Fruit fly (Drosophila melanogaster) S2 (cell line): ENCODE results near the gene CG15042.

Source experiments
- CG8478 ChIP-seq: fragments of >200 bp; optimal IDR thresholded peaks from 2 replicates; lab custom pipeline; 2018
- CTCF ChIP-seq, 2 experiments: fragments of >200 bp; optimal IDR thresholded peaks; 2 replicates each; lab custom pipeline; 2018

Gene CG15042

DNA sequence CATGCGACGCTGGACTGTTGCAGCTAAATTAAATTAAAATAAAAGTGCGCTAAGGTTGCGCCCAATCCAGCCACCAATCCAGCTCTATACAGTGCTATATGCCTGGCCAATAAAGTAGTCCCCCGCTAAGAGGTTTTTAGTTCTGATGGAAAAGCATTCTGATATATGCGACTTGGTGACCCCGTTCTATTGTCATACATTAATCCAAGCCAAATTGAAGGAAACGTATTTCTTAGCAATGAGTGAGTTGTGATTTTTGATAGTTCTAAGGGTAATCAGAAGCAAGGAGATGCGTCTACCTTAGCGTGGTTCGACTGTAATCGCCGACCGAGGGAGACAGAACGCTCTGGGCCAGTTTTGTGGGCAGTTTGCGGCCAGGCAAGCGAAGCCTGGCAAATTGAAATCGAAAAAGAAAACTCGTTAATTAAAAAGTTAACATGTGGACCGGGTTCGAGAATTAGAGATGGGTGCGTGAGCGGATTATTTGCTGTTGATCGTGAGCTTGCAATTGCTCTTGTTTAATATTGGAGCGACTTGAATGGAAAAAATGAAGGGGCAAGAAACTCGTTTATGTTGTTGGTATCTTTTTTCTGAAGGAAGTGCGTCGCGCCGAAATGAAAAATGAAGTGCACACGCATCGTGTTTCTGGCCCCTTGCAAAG is 10.3 kb upstream of the CG15042 start:
- no peak for TF ChIP-seq CTCF (optimal IDR thresholded peaks at IDR 0.05; lab: Kevin White, UChicago)
- no peak for TF ChIP-seq CG8478

DNA sequence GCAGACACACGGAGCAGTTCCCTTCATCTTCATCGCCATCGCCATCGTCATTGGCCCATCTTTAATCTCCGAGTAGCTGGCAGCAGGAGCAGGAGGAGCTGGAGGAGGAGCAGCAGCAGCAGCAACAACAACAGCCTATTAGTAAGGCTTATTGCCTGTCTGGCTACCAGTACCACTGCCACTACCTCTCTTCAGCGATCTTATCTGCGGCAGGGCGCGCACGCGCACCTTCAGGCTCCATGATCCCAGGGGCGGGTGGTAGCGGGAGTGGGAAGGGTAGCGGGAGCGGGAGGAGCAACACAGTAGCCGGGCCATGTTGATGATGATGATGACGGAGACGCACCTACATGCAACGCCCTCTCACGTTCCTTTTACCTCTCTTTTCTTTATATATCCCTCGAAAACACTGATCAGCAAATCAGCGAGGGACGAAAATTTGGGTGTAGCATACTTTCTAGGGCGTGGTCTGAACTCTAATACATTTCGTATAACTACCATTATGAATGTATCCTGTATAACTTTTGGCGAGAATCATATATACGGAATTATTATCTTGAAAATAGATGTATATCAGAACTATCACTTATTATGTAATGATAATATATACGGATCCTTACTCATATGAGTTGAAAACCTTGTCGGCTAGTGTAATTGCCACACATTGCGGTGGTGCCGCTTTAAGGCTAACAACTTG is 9.1 kb upstream of the CG15042 start:
- no peak for TF ChIP-seq CTCF (optimal IDR thresholded peaks at IDR 0.05; lab: Kevin White, UChicago)
- no peak for TF ChIP-seq CG8478

DNA sequence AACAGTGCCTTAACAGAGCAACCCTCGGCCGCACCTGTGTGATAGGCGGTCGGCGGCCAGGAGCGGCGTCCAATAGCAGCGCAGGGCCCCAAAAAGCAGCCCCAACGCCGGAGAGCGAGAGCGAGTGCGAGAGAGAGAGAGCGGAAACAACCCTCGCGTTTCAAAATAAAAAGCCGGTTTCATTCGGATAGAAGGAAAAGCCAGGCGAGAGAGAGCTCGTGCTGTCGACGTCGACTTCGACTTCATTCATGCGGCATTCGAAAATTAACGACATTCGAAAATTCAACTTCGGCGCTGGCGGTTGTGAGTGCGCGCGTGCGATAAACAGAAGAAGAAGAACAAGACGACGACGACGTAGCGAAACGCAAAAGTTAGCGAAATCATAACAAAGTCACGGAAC is 6.3 kb upstream of the CG15042 start:
- TF ChIP-seq CG8478 (no peak), CTCF (optimal IDR thresholded peaks at IDR 0.05; lab: Kevin White, UChicago) (no peak)

DNA sequence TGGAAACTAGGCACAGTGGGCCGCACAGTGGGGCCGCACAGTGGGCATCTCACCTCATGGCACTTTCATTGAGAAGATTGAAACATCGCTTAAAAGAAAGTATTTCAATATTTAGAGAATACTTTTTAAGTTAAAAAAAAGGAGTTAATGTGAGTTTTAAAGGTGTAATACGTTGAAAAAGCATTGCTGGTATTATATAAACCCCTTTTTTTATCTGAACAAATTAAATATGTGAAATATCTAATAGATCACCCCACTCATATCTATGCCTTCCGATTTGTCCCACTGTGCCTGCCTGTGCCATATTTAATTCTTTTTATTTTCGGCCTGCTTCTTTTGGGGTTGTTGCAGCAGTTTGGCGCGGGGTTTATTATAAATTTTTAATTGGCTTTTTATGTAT is 5.2 kb upstream of the CG15042 start:
- TF ChIP-seq CTCF (optimal IDR thresholded peaks at IDR 0.05; lab: Kevin White, UChicago) (no peak), CG8478 (no peak)

DNA sequence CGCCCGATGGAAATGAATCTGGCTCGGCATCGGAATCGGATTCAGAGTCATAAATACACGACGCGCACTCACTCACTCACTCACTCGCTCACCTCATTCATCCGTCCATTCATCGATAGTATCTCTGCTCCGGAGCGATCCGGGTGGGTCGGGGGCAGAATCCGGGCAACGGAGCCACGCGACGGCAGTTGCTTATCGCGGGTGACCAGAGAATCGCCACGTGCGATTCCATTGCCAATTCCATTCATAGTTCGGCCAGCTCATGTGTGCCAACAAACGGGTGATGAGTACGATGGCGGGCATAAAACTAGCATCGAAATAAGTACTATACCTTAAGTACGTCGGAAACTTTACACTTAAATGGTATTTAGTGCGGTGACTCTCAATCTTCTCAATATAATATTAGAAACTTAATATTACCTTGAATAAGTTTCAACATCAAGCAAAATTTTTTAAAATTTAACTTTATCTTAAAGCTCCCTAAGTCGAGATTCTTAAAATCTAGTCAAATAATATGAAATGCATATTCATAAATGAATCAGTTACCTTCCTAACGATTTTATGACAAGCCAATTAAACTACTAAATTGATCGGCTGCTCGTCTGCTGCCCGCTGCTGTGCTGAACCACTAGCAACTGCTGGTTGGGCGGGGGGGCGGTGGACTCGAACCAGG is 3.3 kb downstream of the CG15042 start:
- no peak for TF ChIP-seq CG8478
- TF ChIP-seq CTCF (optimal IDR thresholded peaks at IDR 0.05; lab: Kevin White, UChicago) = no peak

DNA sequence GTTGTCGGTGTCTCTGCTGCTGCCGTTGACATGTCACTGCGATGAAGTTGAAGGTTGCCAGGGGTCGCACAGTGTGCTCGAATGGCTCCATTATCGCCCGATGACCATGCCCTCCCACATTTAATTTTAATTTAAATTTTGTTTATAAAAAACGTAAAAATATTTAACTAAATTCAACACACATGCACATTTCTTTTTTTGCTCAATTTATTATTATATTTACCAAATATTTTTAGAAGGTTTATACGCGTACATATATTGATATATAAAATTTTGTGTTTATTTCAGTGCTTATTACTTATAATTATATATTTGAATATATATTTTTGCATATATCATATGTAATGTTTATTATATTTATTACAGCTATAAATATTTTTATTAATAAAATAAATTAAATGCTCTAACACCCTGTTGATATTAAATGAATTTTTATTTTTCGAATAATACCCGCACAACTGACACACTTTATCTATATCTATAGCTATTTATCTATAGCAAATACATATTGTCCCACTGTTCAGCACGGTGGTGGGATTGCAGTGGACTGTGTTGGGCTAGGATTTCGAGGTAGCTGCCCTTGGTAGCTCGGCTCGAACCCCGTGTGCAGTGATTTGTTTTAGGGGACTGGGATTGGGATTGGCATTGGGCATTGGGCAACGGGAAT is 4.8 kb downstream of the CG15042 start:
- no peak for TF ChIP-seq CG8478
- no peak for TF ChIP-seq CTCF (optimal IDR thresholded peaks at IDR 0.05; lab: Kevin White, UChicago)

DNA sequence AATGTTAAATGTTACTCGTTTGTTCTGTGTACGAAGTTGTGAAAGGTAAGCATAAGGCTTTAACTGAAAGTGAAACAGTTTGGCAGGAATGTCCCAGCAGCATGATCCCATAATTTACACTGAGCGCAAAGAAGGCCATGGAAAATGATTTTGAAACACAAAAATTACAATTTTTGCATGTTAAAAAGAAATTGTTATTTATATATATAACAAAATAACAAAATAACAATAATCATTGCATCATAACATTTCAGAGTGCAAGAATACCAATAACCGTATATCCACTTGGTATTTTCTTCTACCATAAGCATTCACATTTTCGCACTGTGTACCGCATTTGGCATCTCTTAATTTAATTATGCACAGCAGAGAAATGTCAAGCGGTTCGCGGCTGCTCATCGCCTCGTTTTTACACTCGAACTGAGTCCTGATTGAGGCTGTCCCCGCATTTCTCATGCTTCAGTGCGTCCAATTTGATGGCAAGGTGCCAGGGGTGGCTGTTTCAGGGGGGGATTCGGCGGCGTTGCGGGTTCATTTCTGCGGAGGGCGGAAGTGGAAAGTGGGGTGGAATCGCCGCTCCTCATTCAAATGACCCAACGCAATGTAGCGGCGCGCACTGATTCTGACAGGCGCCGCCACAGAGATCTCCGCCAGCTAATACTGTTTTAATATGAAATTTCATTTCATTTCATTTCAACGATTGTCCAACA is 5.5 kb downstream of the CG15042 start, which contains the start of gene CG6481:
Gene CG6481 (minus strand): TSS at position 51 of the 710 bp plus-strand sequence.
- TF ChIP-seq CTCF (optimal IDR thresholded peaks at IDR 0.05; lab: Kevin White, UChicago) (no peak), CG8478 (no peak)

DNA sequence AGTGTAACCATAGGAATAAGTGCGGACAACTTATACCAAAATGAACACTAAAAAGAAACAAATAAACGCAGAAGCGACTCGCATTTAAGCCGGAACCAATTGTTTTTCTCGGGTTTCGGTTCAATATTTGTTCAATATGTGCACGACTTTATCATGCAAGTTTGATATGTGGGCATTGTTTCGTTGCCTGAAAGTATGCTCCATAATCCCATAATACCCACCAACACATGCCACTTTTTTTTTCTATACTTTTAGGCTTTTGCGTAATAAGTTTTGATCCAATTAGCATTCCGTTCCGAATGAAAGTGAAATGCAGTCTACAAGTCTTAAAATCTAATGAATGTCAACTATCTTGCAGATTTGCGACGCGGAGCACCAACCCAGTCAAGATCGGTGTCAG is 7.7 kb downstream of the CG15042 start:
- TF ChIP-seq CG8478 = no peak
- TF ChIP-seq CTCF (optimal IDR thresholded peaks at IDR 0.05; lab: Kevin White, UChicago) = no peak

DNA sequence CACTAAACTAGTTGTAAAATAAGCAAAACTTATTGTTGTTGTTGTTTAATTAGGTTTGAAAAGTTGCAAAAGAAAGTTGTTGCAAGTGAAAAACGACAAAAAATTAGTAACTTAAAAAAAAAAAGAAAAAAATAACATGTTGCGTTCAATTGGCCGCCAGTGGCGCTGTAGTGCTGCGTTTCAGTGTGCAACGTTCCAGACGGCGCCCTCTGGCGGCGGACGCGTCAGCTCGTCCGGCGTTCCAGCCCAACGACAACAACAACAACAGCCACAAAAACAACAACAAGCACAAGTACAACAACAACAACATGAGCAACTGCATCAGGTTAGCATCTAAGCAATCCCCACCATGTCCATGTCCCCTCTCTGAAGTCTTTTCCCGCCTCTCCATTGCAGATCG is 10.7 kb downstream of the CG15042 start:
- TF ChIP-seq CTCF (optimal IDR thresholded peaks at IDR 0.05; lab: Kevin White, UChicago) = peak; percentile 93 to 96
- no peak for TF ChIP-seq CG8478

DNA sequence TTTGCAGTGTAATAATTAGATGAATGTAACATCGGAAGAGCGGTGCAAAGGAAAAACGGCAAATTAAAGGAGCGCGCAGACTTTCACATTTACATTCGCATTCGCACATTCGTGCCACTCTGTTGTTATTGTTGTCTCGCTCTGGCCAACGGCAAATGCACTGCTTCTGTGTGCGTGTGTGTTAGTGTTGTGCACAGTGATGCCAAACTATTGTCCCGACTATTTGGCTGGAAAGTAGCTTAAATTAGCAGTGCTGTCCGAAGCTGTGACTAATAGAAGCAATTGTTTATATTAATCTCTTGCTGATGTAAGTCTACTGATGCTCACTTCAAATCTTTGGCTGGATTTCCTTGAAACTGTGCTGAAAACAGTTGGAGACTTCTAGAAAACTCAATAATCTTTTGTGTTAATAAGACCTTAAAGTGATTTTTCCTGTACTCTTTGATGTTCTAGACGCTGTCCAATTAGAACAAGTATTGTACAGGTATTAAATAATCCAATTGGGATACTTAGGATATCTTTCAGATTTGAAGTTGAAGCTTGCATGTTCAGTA is 12.0 kb downstream of the CG15042 start:
- TF ChIP-seq CTCF (optimal IDR thresholded peaks at IDR 0.05; lab: Kevin White, UChicago) = peak; percentile 6 to 42
- no peak for TF ChIP-seq CG8478

DNA sequence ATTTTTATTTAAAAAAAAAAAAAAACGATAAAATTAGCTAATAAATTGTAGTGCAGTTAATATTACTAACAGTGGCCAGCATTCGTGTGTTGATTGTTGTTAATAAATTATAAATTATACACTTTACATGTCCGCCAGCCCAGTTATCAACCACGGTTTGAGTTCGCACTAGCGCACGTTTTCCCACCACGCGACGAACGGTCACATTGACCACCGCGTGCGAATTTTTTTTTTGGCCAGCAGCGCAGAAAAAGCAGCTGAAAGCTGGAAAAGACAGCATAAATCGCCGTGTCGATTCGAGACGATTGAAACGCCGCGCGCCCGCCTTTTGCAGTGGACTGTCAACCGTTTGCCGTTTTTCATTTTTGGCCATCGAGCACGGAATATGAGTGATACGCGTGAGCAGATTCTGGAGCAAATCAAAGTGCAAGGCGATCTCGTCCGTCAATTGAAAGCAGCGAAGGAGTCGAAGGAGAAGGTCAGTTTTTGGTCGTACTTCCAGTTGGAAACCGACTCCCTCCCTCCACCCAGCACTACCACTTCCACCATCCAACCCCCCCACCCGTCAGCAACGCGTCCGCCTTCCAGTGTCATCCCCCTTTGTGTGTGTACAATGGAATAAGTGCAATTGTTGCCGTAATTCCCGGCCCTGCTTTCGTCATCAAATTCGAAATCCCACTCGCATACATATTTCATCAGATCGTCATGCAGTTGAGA is 12.7 kb downstream of the CG15042 start, which contains the start of the genes Bx and HisRS:
Gene Bx (plus strand): TSS at position 224 of the 717 bp plus-strand sequence.
Gene HisRS (plus strand): TSS at position 224 of the 717 bp plus-strand sequence.
- TF ChIP-seq CTCF (optimal IDR thresholded peaks at IDR 0.05; lab: Kevin White, UChicago) (peak; percentile 52 to 73), CG8478 (no peak)

DNA sequence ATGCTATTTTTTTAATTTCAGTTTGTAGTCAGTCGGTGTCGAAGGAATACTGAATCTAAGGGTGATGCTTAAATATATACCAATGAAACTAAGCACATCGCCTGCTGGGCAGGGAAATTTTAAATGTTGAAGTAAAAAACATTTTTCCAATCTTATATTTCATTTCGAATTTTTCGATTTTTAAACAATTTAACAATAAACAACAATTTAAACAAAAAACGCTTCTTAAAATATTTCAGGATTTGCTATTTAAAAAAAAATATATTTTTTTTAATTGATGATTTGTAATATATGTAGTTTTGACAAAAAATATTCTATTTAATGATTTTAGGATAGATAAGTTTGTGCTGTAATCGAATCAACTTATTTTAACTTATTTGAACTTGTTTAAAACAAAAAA is 13.3 kb downstream of the CG15042 start, which contains the start of gene CG6470:
Gene CG6470 (minus strand): TSS at position 101 of the 400 bp plus-strand sequence.
- TF ChIP-seq CTCF (optimal IDR thresholded peaks at IDR 0.05; lab: Kevin White, UChicago) (no peak), CG8478 (no peak)

DNA sequence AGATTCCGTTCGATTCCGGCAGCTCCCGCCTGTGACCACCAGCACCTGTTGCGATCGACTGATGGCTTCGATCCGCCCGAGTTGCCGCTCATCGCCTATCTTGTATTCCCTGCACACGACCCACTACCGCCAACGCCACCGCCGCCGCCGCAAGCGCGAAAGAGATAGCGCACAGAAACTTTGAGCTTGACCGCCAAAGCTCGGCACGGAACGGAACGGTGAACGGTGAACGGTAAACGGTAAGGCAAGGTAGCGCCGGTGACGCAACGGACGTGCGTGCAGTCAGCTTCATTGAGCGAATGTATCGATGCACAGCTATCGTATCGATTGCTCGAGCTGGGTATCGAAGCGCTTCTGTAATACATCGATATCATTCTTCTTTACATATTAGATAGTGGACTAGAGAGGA is 15.8 kb downstream of the CG15042 start, which contains the start of gene Ggt-1:
Gene Ggt-1 (minus strand): TSS at position 251 of the 409 bp plus-strand sequence.
- TF ChIP-seq CTCF (optimal IDR thresholded peaks at IDR 0.05; lab: Kevin White, UChicago) (no peak), CG8478 (no peak)

DNA sequence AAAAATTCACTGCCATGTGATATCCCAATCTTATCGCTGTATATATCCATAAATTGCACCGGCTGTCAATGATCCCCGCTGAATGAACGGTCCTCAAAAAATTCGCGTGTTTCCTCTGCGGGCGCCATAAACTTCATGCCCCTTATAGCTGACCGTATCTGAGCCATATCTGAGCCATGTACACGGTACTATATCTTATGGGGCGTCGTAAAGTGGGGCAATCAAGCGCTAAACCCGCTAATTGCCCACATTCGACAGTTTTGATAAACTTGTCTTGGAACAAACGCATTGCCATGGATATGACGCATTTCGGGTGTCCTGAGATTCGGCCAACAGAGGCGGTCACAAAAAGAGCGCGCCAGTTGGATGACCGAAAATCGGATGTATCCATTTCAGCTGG is 17.2 kb downstream of the CG15042 start:
- TF ChIP-seq CG8478 (no peak), CTCF (optimal IDR thresholded peaks at IDR 0.05; lab: Kevin White, UChicago) (no peak)
